Fruit fly (Drosophila melanogaster) whole organism, embryonic: ENCODE measurements around the gene Mybbp1A.
A peak's percentile ranks its signal among the peaks of the same experiment; 100 is the strongest.

Experiments used
- CG10274 ChIP-seq: fragments of 200-800 bp; sonication (Bioruptor generic); optimal IDR thresholded peaks from 3 replicates; lab custom pipeline; 2017; ENCODE audit warnings: missing biosample characterization, mild to moderate bottlenecking, missing genetic modification characterization
- CG10321 ChIP-seq: fragments of 200-800 bp; sonication (Bioruptor generic); IDR thresholded peaks from 2 replicates; pipeline ENCODE4 v1.3.6; 2022; ENCODE audit warnings: missing biosample characterization, missing genetic modification characterization
- CG12155 ChIP-seq: fragments of 200-800 bp; sonication (Bioruptor generic); optimal IDR thresholded peaks from 3 replicates; lab custom pipeline; 2016; ENCODE audit warnings: missing biosample characterization, missing genetic modification characterization
- CG12236 ChIP-seq: fragments of 200-800 bp; sonication (Bioruptor generic); optimal IDR thresholded peaks from 2 replicates; lab custom pipeline; 2016; ENCODE audit warnings: missing biosample characterization, missing genetic modification characterization
- CG13123 ChIP-seq: fragments of 200-800 bp; sonication (Bioruptor generic); optimal IDR thresholded peaks from 2 replicates; lab custom pipeline; 2016; ENCODE audit warnings: missing biosample characterization, missing genetic modification characterization
- CG13775 ChIP-seq: fragments of 200-800 bp; sonication (Bioruptor generic); optimal IDR thresholded peaks from 3 replicates; lab custom pipeline; 2017; ENCODE audit warnings: missing biosample characterization, mild to moderate bottlenecking, missing genetic modification characterization
- CG14050 ChIP-seq: fragments of 200-800 bp; sonication (Bioruptor generic); IDR thresholded peaks from 3 replicates; pipeline ENCODE4 v1.3.6; 2022; ENCODE audit warnings: missing biosample characterization, missing genetic modification characterization
- CG1832 ChIP-seq: fragments of 200-800 bp; sonication (Bioruptor generic); optimal IDR thresholded peaks from 2 replicates; lab custom pipeline; 2017; ENCODE audit warnings: missing biosample characterization, mild to moderate bottlenecking, missing genetic modification characterization, inconsistent platforms
- CG2199 ChIP-seq: fragments of 200-800 bp; sonication (Bioruptor generic); IDR thresholded peaks from 3 replicates; pipeline ENCODE4 v1.3.6; 2022; ENCODE audit warnings: missing biosample characterization, missing genetic modification characterization
- CG4282 ChIP-seq: fragments of 200-800 bp; sonication (Bioruptor generic); optimal IDR thresholded peaks from 2 replicates; lab custom pipeline; 2016; ENCODE audit warnings: missing biosample characterization, missing genetic modification characterization
- CG4617 ChIP-seq: fragments of 200-800 bp; sonication (Bioruptor generic); optimal IDR thresholded peaks from 3 replicates; lab custom pipeline; 2016; ENCODE audit warnings: missing biosample characterization, missing genetic modification characterization, borderline replicate concordance
- CG8478 ChIP-seq: fragments of >200 bp; optimal IDR thresholded peaks from 2 replicates; lab custom pipeline; 2018
- CG8924 ChIP-seq: fragments of 200-800 bp; optimal IDR thresholded peaks from 3 replicates; lab custom pipeline; 2019; ENCODE audit warnings: missing biosample characterization, mild to moderate bottlenecking, missing genetic modification characterization, moderate library complexity
- CG8944 ChIP-seq: fragments of 200-800 bp; sonication (Bioruptor generic); optimal IDR thresholded peaks from 3 replicates; lab custom pipeline; 2016; ENCODE audit warnings: missing biosample characterization, missing genetic modification characterization
- D ChIP-seq, 2 experiments: fragments of 200-800 bp in 1 of 2; fragments of >200 bp in 1 of 2; sonication (Bioruptor generic) in 1 of 2; optimal IDR thresholded peaks; 2 replicates in 1 of 2; 3 replicates in 1 of 2; lab custom pipeline; 2017; ENCODE audit warnings: mild to moderate bottlenecking in 1 of 2, missing biosample characterization in 1 of 2, missing genetic modification characterization in 1 of 2, missing genetic modification reagents in 1 of 2
- Ets65A ChIP-seq: fragments of 200-800 bp; sonication (Bioruptor generic); peaks from one replicate; lab custom pipeline; 2016; ENCODE audit warnings: missing biosample characterization, missing genetic modification characterization
- Ets97D ChIP-seq: fragments of 200-800 bp; sonication (Bioruptor generic); optimal IDR thresholded peaks from 3 replicates; lab custom pipeline; 2016; ENCODE audit warnings: missing biosample characterization, missing genetic modification characterization
- Hey ChIP-seq: fragments of 200-800 bp; sonication (Bioruptor generic); optimal IDR thresholded peaks from 3 replicates; lab custom pipeline; 2018; ENCODE audit warnings: missing biosample characterization, mild to moderate bottlenecking, missing genetic modification characterization
- Nf-YB ChIP-seq: fragments of 200-800 bp; sonication (Bioruptor generic); optimal IDR thresholded peaks from 3 replicates; lab custom pipeline; 2019; ENCODE audit warnings: missing biosample characterization, mild to moderate bottlenecking, missing genetic modification characterization, moderate library complexity
- Nf-YC ChIP-seq: fragments of 200-800 bp; optimal IDR thresholded peaks from 3 replicates; lab custom pipeline; 2019; ENCODE audit warnings: missing biosample characterization, mild to moderate bottlenecking, missing genetic modification characterization, moderate library complexity
- Pdp1 ChIP-seq, 2 experiments: fragments of 200-800 bp; sonication (Bioruptor generic); optimal IDR thresholded peaks; 3 replicates each; lab custom pipeline; 2016; ENCODE audit warnings: missing biosample characterization in 2 of 2, missing genetic modification characterization in 2 of 2, mild to moderate bottlenecking in 1 of 2, moderate library complexity in 1 of 2
- Sry-δ ChIP-seq: fragments of 200-800 bp; sonication (Bioruptor generic); optimal IDR thresholded peaks from 2 replicates; lab custom pipeline; 2016; ENCODE audit warnings: missing biosample characterization, missing genetic modification characterization
- Xrp1 ChIP-seq: fragments of 200-800 bp; sonication (Bioruptor generic); IDR thresholded peaks from 2 replicates; pipeline ENCODE4 v1.3.6; 2022; ENCODE audit warnings: missing biosample characterization, missing genetic modification characterization
- YL-1 ChIP-seq: fragments of 200-800 bp; sonication (Bioruptor generic); optimal IDR thresholded peaks from 3 replicates; lab custom pipeline; 2017; ENCODE audit warnings: missing biosample characterization, mild to moderate bottlenecking, missing genetic modification characterization
- ase ChIP-seq: fragments of 200-800 bp; sonication (Bioruptor generic); IDR thresholded peaks from 3 replicates; pipeline ENCODE4 v1.3.6; 2022; ENCODE audit warnings: missing biosample characterization, missing genetic modification characterization
- ato ChIP-seq: fragments of 200-800 bp; sonication (Bioruptor generic); IDR thresholded peaks from 2 replicates; pipeline ENCODE4 v1.3.6; 2022; ENCODE audit warnings: missing biosample characterization, missing genetic modification characterization; ENCODE audit not compliant: partially characterized antibody
- bab2 ChIP-seq: fragments of 200-800 bp; sonication (Bioruptor generic); optimal IDR thresholded peaks from 2 replicates; lab custom pipeline; 2016; ENCODE audit warnings: missing biosample characterization, missing genetic modification characterization
- cg ChIP-seq: fragments of 200-800 bp; sonication (Bioruptor generic); optimal IDR thresholded peaks from 3 replicates; lab custom pipeline; 2019; ENCODE audit warnings: missing biosample characterization, mild to moderate bottlenecking, missing genetic modification characterization, moderate library complexity
- dan ChIP-seq: fragments of 200-800 bp; sonication (Bioruptor generic); IDR thresholded peaks from 2 replicates; pipeline ENCODE4 v1.3.6; 2022; ENCODE audit warnings: missing biosample characterization, missing genetic modification characterization
- exex ChIP-seq: fragments of 200-800 bp; sonication (Bioruptor generic); optimal IDR thresholded peaks from 4 replicates; lab custom pipeline; 2018; ENCODE audit warnings: missing biosample characterization, mild to moderate bottlenecking, missing genetic modification characterization, moderate library complexity
- gem ChIP-seq: fragments of 200-800 bp; sonication (Bioruptor generic); optimal IDR thresholded peaks from 2 replicates; lab custom pipeline; 2019; ENCODE audit warnings: missing biosample characterization, mild to moderate bottlenecking, missing genetic modification characterization, moderate library complexity
- grau ChIP-seq: fragments of 200-800 bp; optimal IDR thresholded peaks from 3 replicates; lab custom pipeline; 2019; ENCODE audit warnings: missing biosample characterization, mild to moderate bottlenecking, missing genetic modification characterization, moderate library complexity
- gsb ChIP-seq: fragments of 200-800 bp; sonication (Bioruptor generic); IDR thresholded peaks from 2 replicates; pipeline ENCODE4 v1.3.6; 2022; ENCODE audit warnings: missing biosample characterization, missing genetic modification characterization
- kni ChIP-seq: fragments of 200-800 bp; sonication (Bioruptor generic); optimal IDR thresholded peaks from 3 replicates; lab custom pipeline; 2017; ENCODE audit warnings: mild to moderate bottlenecking, missing biosample characterization, missing genetic modification reagents, missing genetic modification characterization
- lmd ChIP-seq: fragments of 200-800 bp; sonication (Bioruptor generic); IDR thresholded peaks from 2 replicates; pipeline ENCODE4 v1.3.6; 2022; ENCODE audit warnings: missing biosample characterization, missing genetic modification characterization
- org-1 ChIP-seq: fragments of 200-800 bp; sonication (Bioruptor generic); optimal IDR thresholded peaks from 2 replicates; lab custom pipeline; 2017; ENCODE audit warnings: missing biosample characterization, missing genetic modification characterization
- phol ChIP-seq: fragments of 200-800 bp; sonication (Bioruptor generic); optimal IDR thresholded peaks from 3 replicates; lab custom pipeline; 2018; ENCODE audit warnings: missing biosample characterization, mild to moderate bottlenecking, missing genetic modification characterization, moderate library complexity
- pros ChIP-seq: fragments of 200-800 bp; sonication (Bioruptor generic); optimal IDR thresholded peaks from 3 replicates; lab custom pipeline; 2019; ENCODE audit warnings: missing biosample characterization, mild to moderate bottlenecking, missing genetic modification characterization, moderate library complexity
- sens ChIP-seq: fragments of 200-800 bp; sonication (Bioruptor generic); peaks from one replicate; lab custom pipeline; 2016; ENCODE audit warnings: missing biosample characterization, missing genetic modification characterization
- seq ChIP-seq: fragments of 200-800 bp; sonication (Bioruptor generic); IDR thresholded peaks from 2 replicates; pipeline ENCODE4 v1.3.6; 2022; ENCODE audit warnings: missing biosample characterization, missing genetic modification characterization
- shn ChIP-seq: fragments of 200-800 bp; sonication (Bioruptor generic); optimal IDR thresholded peaks from 3 replicates; lab custom pipeline; 2016; ENCODE audit warnings: missing biosample characterization, missing genetic modification characterization
- sob ChIP-seq: fragments of 200-800 bp; sonication (Bioruptor generic); IDR thresholded peaks from 2 replicates; pipeline ENCODE4 v1.3.6; 2022; ENCODE audit warnings: missing biosample characterization, missing genetic modification characterization
- stwl ChIP-seq: fragments of 200-800 bp; sonication (Bioruptor generic); optimal IDR thresholded peaks from 3 replicates; lab custom pipeline; 2018; ENCODE audit warnings: missing biosample characterization, mild to moderate bottlenecking, missing genetic modification characterization, moderate library complexity
- tll ChIP-seq, 2 experiments: fragments of 200-800 bp in 1 of 2; fragments of >200 bp in 1 of 2; sonication (Bioruptor generic) in 1 of 2; optimal IDR thresholded peaks; 2 replicates each; lab custom pipeline; 2017 to 2019; ENCODE audit warnings: missing biosample characterization in 2 of 2, missing genetic modification characterization in 2 of 2, mild to moderate bottlenecking in 1 of 2, moderate library complexity in 1 of 2
- twi ChIP-seq: fragments of 200-800 bp; optimal IDR thresholded peaks from 2 replicates; lab custom pipeline; 2019; ENCODE audit warnings: missing biosample characterization, mild to moderate bottlenecking, missing genetic modification characterization, moderate library complexity
- zen2 ChIP-seq: fragments of 200-800 bp; sonication (Bioruptor generic); IDR thresholded peaks from 3 replicates; pipeline ENCODE4 v1.3.6; 2022; ENCODE audit warnings: missing biosample characterization, missing genetic modification characterization; ENCODE audit not compliant: partially characterized antibody

Mybbp1A gene

dm6 chrX:601984-602383 lies 27.6 kb upstream of the Mybbp1A start:
- TF ChIP-seq sens (GFP tag; lab: Kevin White, UChicago) = peak; percentile 23
- no peak for TF ChIP-seq exex (tag; lab: Kevin White, UChicago)
- peak in 1 of 2 experiments; percentile 53 for TF ChIP-seq tll (GFP tag; optimal IDR thresholded peaks at IDR 0.05; lab: Kevin White, UChicago)
- TF ChIP-seq bab2 (GFP tag; lab: Kevin White, UChicago) = no peak
- TF ChIP-seq Hey = peak; percentile 96
- TF ChIP-seq D (optimal IDR thresholded peaks at IDR 0.05; lab: Kevin White, UChicago) = no peak
- TF ChIP-seq D (GFP tag; optimal IDR thresholded peaks at IDR 0.05; lab: Kevin White, UChicago) = peak; percentile 7
- TF ChIP-seq gem (tag; lab: Kevin White, UChicago) = no peak
- TF ChIP-seq kni = peak; percentile 37
- peak; percentile 47 for TF ChIP-seq pros (GFP tag; lab: Kevin White, UChicago)
- TF ChIP-seq dan (GFP tag; lab: Robert Waterston, UW) = no peak
- TF ChIP-seq CG12155 (GFP tag; lab: Kevin White, UChicago) = no peak

dm6 chrX:610048-610447 lies 19.5 kb upstream of the Mybbp1A start:
- TF ChIP-seq ase (GFP tag; lab: Robert Waterston, UW) (no peak), CG8944 (GFP tag; lab: Kevin White, UChicago) (no peak), lmd (GFP tag; lab: Robert Waterston, UW) (no peak), cg (GFP tag; lab: Kevin White, UChicago) (no peak), twi (tag; lab: Kevin White, UChicago) (no peak), CG14050 (GFP tag; lab: Robert Waterston, UW) (no peak), CG12236 (GFP tag; lab: Kevin White, UChicago) (no peak), CG10321 (peak; percentile 75), CG1832 (GFP tag; lab: Kevin White, UChicago) (peak; percentile 21), CG4282 (GFP tag; lab: Kevin White, UChicago) (no peak), grau (tag; lab: Kevin White, UChicago) (no peak), Nf-YC (tag; lab: Kevin White, UChicago) (peak; percentile 95), phol (tag; lab: Kevin White, UChicago) (peak; percentile 13), Nf-YB (GFP tag; lab: Kevin White, UChicago) (peak; percentile 93), CG13123 (no peak), seq (peak; percentile 53; the same call in 1 of the 2 replicates), YL-1 (GFP tag; lab: Kevin White, UChicago) (no peak)

DNA sequence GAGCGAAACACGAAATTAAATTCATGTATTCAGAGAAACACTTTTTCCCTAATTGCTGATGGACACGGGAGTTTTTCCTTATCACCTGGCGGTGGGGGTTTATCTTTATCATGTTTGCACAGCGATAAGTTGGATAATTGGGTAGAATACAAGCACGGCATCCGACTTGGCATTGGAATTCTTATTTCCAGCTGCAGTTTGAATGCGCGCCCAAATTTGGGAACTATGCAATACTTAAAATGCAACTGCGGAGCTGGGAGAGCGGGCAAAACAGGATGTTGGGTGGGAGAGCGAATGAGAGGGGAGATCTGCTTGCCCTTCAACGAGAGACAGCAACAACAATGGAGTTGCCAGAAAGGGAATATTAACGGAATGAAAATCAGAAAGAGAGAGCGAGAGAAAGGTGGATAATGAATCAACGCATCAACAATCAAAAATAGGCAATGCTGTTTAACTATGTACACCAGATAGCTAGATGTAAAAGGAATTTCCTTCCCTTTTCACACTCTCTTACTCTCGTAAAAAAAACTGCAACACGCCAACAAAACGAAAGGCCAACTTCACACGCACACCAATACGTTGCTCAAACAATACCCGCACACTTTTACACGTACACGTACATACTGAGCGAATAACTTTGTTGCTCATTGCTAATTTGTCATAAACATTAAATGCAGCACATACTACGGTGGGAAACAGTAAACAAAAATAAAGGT lies 12.7 kb upstream of the Mybbp1A start:
- peak; percentile 10 for TF ChIP-seq Ets97D (GFP tag; lab: Kevin White, UChicago)
- TF ChIP-seq CG12155 (GFP tag; lab: Kevin White, UChicago) = peak; percentile 9
- peak; percentile 49 for TF ChIP-seq CG13775 (GFP tag; lab: Kevin White, UChicago)
- TF ChIP-seq stwl = peak; percentile 4
- TF ChIP-seq CG8924 (tag; lab: Kevin White, UChicago) = peak; percentile 44
- TF ChIP-seq Ets65A = peak; percentile 68
- TF ChIP-seq CG4617 (GFP tag; lab: Kevin White, UChicago) = peak; percentile 44
- peak; percentile 28; the same call in 1 of the 2 replicates for TF ChIP-seq Xrp1 (GFP tag; lab: Robert Waterston, UW)
- TF ChIP-seq Sry-δ = no peak
- TF ChIP-seq CG1832 (GFP tag; lab: Kevin White, UChicago) = peak; percentile 73
- 0 out of 2 replicates have a peak, but pooled peaks have one; percentile 10 for TF ChIP-seq gsb
- no peak for TF ChIP-seq CG10274 (GFP tag; lab: Kevin White, UChicago)
- no peak for TF ChIP-seq zen2 (GFP tag; lab: Robert Waterston, UW)
- no peak for TF ChIP-seq sob
- peak; percentile 78 for TF ChIP-seq CG8478
- no peak for TF ChIP-seq ato (GFP tag; lab: Robert Waterston, UW)
- TF ChIP-seq phol (tag; lab: Kevin White, UChicago) = peak; percentile 59
- TF ChIP-seq CG2199 (GFP tag; lab: Robert Waterston, UW) = 0 out of 3 replicates have a peak, but pooled peaks have one; percentile 41
- no peak for TF ChIP-seq org-1
- peak in 1 of 2 experiments; percentile 13 for TF ChIP-seq Pdp1 (GFP tag; optimal IDR thresholded peaks at IDR 0.05; lab: Kevin White, UChicago)
- TF ChIP-seq shn (GFP tag; lab: Kevin White, UChicago) = no peak
- peak; percentile 56 for TF ChIP-seq YL-1 (GFP tag; lab: Kevin White, UChicago)
- peak; percentile 87 for TF ChIP-seq cg (GFP tag; lab: Kevin White, UChicago)
